Fruit fly (Drosophila melanogaster) whole organism, embryonic: ENCODE results near the gene CG12680.

Experiments
- B-H1 ChIP-seq: fragments of 200-800 bp; sonication (Bioruptor generic); IDR thresholded peaks from 3 replicates; pipeline ENCODE4 v1.3.6; 2022; ENCODE audit warnings: missing biosample characterization, missing genetic modification characterization
- B-H2 ChIP-seq: fragments of 200-800 bp; sonication (Bioruptor generic); optimal IDR thresholded peaks from 2 replicates; lab custom pipeline; 2018; ENCODE audit warnings: missing biosample characterization, mild to moderate bottlenecking, missing genetic modification characterization
- CG10366 ChIP-seq: fragments of 200-800 bp; sonication (Bioruptor generic); IDR thresholded peaks from 2 replicates; pipeline ENCODE4 v1.3.6; 2022; ENCODE audit warnings: missing biosample characterization, missing genetic modification characterization
- CG10431 ChIP-seq: fragments of 200-800 bp; sonication (Bioruptor generic); optimal IDR thresholded peaks from 3 replicates; lab custom pipeline; 2018; ENCODE audit warnings: missing biosample characterization, mild to moderate bottlenecking, missing genetic modification characterization
- CG12155 ChIP-seq: fragments of 200-800 bp; sonication (Bioruptor generic); optimal IDR thresholded peaks from 3 replicates; lab custom pipeline; 2016; ENCODE audit warnings: missing biosample characterization, missing genetic modification characterization
- CG12744 ChIP-seq: fragments of 200-800 bp; sonication (Bioruptor generic); optimal IDR thresholded peaks from 2 replicates; lab custom pipeline; 2016; ENCODE audit warnings: missing biosample characterization, missing genetic modification characterization
- CG14441 ChIP-seq: fragments of 200-800 bp; sonication (Bioruptor generic); IDR thresholded peaks from 2 replicates; pipeline ENCODE4 v1.3.6; 2022; ENCODE audit warnings: missing biosample characterization, missing genetic modification characterization
- CG14860 ChIP-seq: fragments of 200-800 bp; sonication (Bioruptor generic); IDR thresholded peaks from 3 replicates; pipeline ENCODE4 v1.3.6; 2022; ENCODE audit warnings: missing biosample characterization, missing genetic modification characterization; ENCODE audit not compliant: partially characterized antibody
- CG14965 ChIP-seq: fragments of 200-800 bp; sonication (Bioruptor generic); optimal IDR thresholded peaks from 2 replicates; lab custom pipeline; 2016; ENCODE audit warnings: missing biosample characterization, missing genetic modification characterization, borderline replicate concordance
- CG1602 ChIP-seq: fragments of 200-800 bp; sonication (Bioruptor generic); optimal IDR thresholded peaks from 3 replicates; lab custom pipeline; 2016; ENCODE audit warnings: missing biosample characterization, missing genetic modification characterization
- CG17829 ChIP-seq: fragments of 200-800 bp; optimal IDR thresholded peaks from 2 replicates; lab custom pipeline; 2019; ENCODE audit warnings: missing biosample characterization, mild to moderate bottlenecking, missing genetic modification characterization, moderate library complexity
- CG18011 ChIP-seq: fragments of 200-800 bp; sonication (Bioruptor generic); optimal IDR thresholded peaks from 2 replicates; lab custom pipeline; 2017; ENCODE audit warnings: missing biosample characterization, missing genetic modification characterization, mild to moderate bottlenecking, moderate library complexity, missing genotype
- CG18599 ChIP-seq: fragments of 200-800 bp; sonication (Bioruptor generic); optimal IDR thresholded peaks from 3 replicates; lab custom pipeline; 2017; ENCODE audit warnings: missing biosample characterization, missing genetic modification characterization, mild to moderate bottlenecking, moderate library complexity, missing genetic modification reagents
- CG2129 ChIP-seq: fragments of 200-800 bp; sonication (Bioruptor generic); IDR thresholded peaks from 2 replicates; pipeline ENCODE4 v1.3.6; 2022; ENCODE audit warnings: missing biosample characterization, missing genetic modification characterization; ENCODE audit not compliant: partially characterized antibody
- CG2712 ChIP-seq: fragments of 200-800 bp; optimal IDR thresholded peaks from 3 replicates; lab custom pipeline; 2019; ENCODE audit warnings: missing biosample characterization, mild to moderate bottlenecking, missing genetic modification characterization, moderate library complexity
- CG31388 ChIP-seq: fragments of 200-800 bp; sonication (Bioruptor generic); optimal IDR thresholded peaks from 2 replicates; lab custom pipeline; 2016; ENCODE audit warnings: missing biosample characterization, missing genetic modification characterization
- CG34224 ChIP-seq: fragments of 200-800 bp; sonication (Bioruptor generic); IDR thresholded peaks from 3 replicates; pipeline ENCODE4 v1.3.6; 2022; ENCODE audit warnings: missing biosample characterization, missing genetic modification characterization; ENCODE audit not compliant: partially characterized antibody
- CG6175 ChIP-seq: fragments of 200-800 bp; sonication (Bioruptor generic); IDR thresholded peaks from 3 replicates; pipeline ENCODE4 v1.3.6; 2022; ENCODE audit warnings: missing biosample characterization, missing genetic modification characterization
- CG6683 ChIP-seq: fragments of 200-800 bp; sonication (Bioruptor generic); optimal IDR thresholded peaks from 2 replicates; lab custom pipeline; 2017; ENCODE audit warnings: missing biosample characterization, mild to moderate bottlenecking, missing genetic modification characterization, missing genetic modification reagents
- CG6689 ChIP-seq: fragments of 200-800 bp; sonication (Bioruptor generic); IDR thresholded peaks from 2 replicates; pipeline ENCODE4 v1.3.6; 2022; ENCODE audit warnings: missing biosample characterization, missing genetic modification characterization
- CG6765 ChIP-seq: fragments of 200-800 bp; sonication (Bioruptor generic); optimal IDR thresholded peaks from 3 replicates; lab custom pipeline; 2017; ENCODE audit warnings: missing biosample characterization, mild to moderate bottlenecking, missing genetic modification characterization
- CG7786 ChIP-seq: fragments of 200-800 bp; sonication (Bioruptor generic); optimal IDR thresholded peaks from 2 replicates; lab custom pipeline; 2016; ENCODE audit warnings: missing biosample characterization, missing genetic modification characterization
- ERR ChIP-seq: fragments of 200-800 bp; sonication (Bioruptor generic); optimal IDR thresholded peaks from 2 replicates; lab custom pipeline; 2016; ENCODE audit warnings: missing biosample characterization, missing genetic modification characterization
- Fer2 ChIP-seq: fragments of 200-800 bp; sonication (Bioruptor generic); optimal IDR thresholded peaks from 2 replicates; lab custom pipeline; 2018; ENCODE audit warnings: missing biosample characterization, mild to moderate bottlenecking, missing genetic modification characterization, moderate library complexity
- Fer3 ChIP-seq: fragments of 200-800 bp; sonication (Bioruptor generic); optimal IDR thresholded peaks from 2 replicates; lab custom pipeline; 2018; ENCODE audit warnings: missing biosample characterization, mild to moderate bottlenecking, missing genetic modification characterization, moderate library complexity
- Hand ChIP-seq: fragments of 200-800 bp; sonication (Bioruptor generic); optimal IDR thresholded peaks from 2 replicates; lab custom pipeline; 2017; ENCODE audit warnings: mild to moderate bottlenecking, missing biosample characterization, missing genetic modification reagents, missing genetic modification characterization
- Hmr ChIP-seq: fragments of 200-800 bp; sonication (Bioruptor generic); optimal IDR thresholded peaks from 3 replicates; lab custom pipeline; 2017; ENCODE audit warnings: mild to moderate bottlenecking, missing biosample characterization, missing genetic modification reagents, missing genetic modification characterization
- Mad ChIP-seq: fragments of 200-800 bp; sonication (Bioruptor generic); optimal IDR thresholded peaks from 2 replicates; lab custom pipeline; 2016; ENCODE audit warnings: missing biosample characterization, missing genetic modification characterization
- Meics ChIP-seq: fragments of 200-800 bp; sonication (Bioruptor generic); optimal IDR thresholded peaks from 2 replicates; lab custom pipeline; 2017; ENCODE audit warnings: missing biosample characterization, mild to moderate bottlenecking, missing genetic modification characterization
- Mes4 ChIP-seq: fragments of 200-800 bp; sonication (Bioruptor generic); optimal IDR thresholded peaks from 2 replicates; lab custom pipeline; 2016; ENCODE audit warnings: missing biosample characterization, missing genetic modification characterization
- NFAT ChIP-seq: fragments of 200-800 bp; sonication (Bioruptor generic); IDR thresholded peaks from 2 replicates; pipeline ENCODE4 v1.3.6; 2022; ENCODE audit warnings: missing biosample characterization, missing genetic modification characterization
- Nf-YB ChIP-seq: fragments of 200-800 bp; sonication (Bioruptor generic); optimal IDR thresholded peaks from 3 replicates; lab custom pipeline; 2019; ENCODE audit warnings: missing biosample characterization, mild to moderate bottlenecking, missing genetic modification characterization, moderate library complexity
- Sry-β ChIP-seq: fragments of 200-800 bp; sonication (Bioruptor generic); optimal IDR thresholded peaks from 2 replicates; lab custom pipeline; 2018; ENCODE audit warnings: missing biosample characterization, mild to moderate bottlenecking, missing genetic modification characterization, moderate library complexity
- ac ChIP-seq: fragments of 200-800 bp; sonication (Bioruptor generic); optimal IDR thresholded peaks from 3 replicates; lab custom pipeline; 2017; ENCODE audit warnings: missing biosample characterization, mild to moderate bottlenecking, missing genetic modification characterization
- dpn ChIP-seq, 2 experiments: fragments of 200-800 bp; sonication (Bioruptor generic); optimal IDR thresholded peaks; 3 replicates each; lab custom pipeline; 2016; ENCODE audit warnings: missing biosample characterization in 2 of 2, missing genetic modification characterization in 2 of 2
- emc ChIP-seq: fragments of 200-800 bp; sonication (Bioruptor generic); optimal IDR thresholded peaks from 2 replicates; lab custom pipeline; 2016; ENCODE audit warnings: missing biosample characterization, missing genetic modification characterization
- fd96Cb ChIP-seq: fragments of 200-800 bp; sonication (Bioruptor generic); optimal IDR thresholded peaks from 2 replicates; lab custom pipeline; 2018; ENCODE audit warnings: missing biosample characterization, mild to moderate bottlenecking, missing genetic modification characterization, moderate library complexity
- ftz-f1 ChIP-seq: fragments of 200-800 bp; sonication (Bioruptor generic); optimal IDR thresholded peaks from 2 replicates; lab custom pipeline; 2016; ENCODE audit warnings: missing biosample characterization, missing genetic modification characterization
- hb ChIP-seq: fragments of 200-800 bp; sonication (Bioruptor generic); IDR thresholded peaks from 3 replicates; pipeline ENCODE4 v1.3.6; 2022; ENCODE audit warnings: missing biosample characterization, missing genetic modification characterization; ENCODE audit not compliant: partially characterized antibody
- insv ChIP-seq, 2 experiments: fragments of 200-800 bp; sonication (Bioruptor generic); optimal IDR thresholded peaks; 3 replicates each; lab custom pipeline; 2016 to 2018; ENCODE audit warnings: missing biosample characterization in 2 of 2, missing genetic modification characterization in 2 of 2
- lilli ChIP-seq: fragments of 200-800 bp; sonication (Bioruptor generic); optimal IDR thresholded peaks from 3 replicates; lab custom pipeline; 2016; ENCODE audit warnings: missing biosample characterization, missing genetic modification characterization
- maf-S ChIP-seq: fragments of 200-800 bp; sonication (Bioruptor generic); optimal IDR thresholded peaks from 2 replicates; lab custom pipeline; 2016; ENCODE audit warnings: missing biosample characterization, missing genetic modification characterization
- mam ChIP-seq: fragments of 200-800 bp; sonication (Bioruptor generic); optimal IDR thresholded peaks from 3 replicates; lab custom pipeline; 2016; ENCODE audit warnings: missing biosample characterization, missing genetic modification characterization
- nerfin-2 ChIP-seq: fragments of 200-800 bp; sonication (Bioruptor generic); IDR thresholded peaks from 2 replicates; pipeline ENCODE4 v1.3.6; 2022; ENCODE audit warnings: missing biosample characterization, missing genetic modification characterization; ENCODE audit not compliant: partially characterized antibody
- oc ChIP-seq: fragments of 200-800 bp; sonication (Bioruptor generic); optimal IDR thresholded peaks from 2 replicates; lab custom pipeline; 2018; ENCODE audit warnings: missing biosample characterization, mild to moderate bottlenecking, missing genetic modification characterization, moderate library complexity
- sc ChIP-seq, 3 experiments: fragments of >200 bp in 2 of 3; fragments of 200-800 bp in 1 of 3; sonication (Bioruptor generic) in 1 of 3; optimal IDR thresholded peaks; 2 replicates in 2 of 3; 3 replicates in 1 of 3; lab custom pipeline; 2017; ENCODE audit warnings: mild to moderate bottlenecking in 1 of 3, missing biosample characterization in 1 of 3, missing genetic modification characterization in 1 of 3, missing genetic modification reagents in 1 of 3
- zen ChIP-seq: fragments of 200-800 bp; sonication (Bioruptor generic); optimal IDR thresholded peaks from 3 replicates; lab custom pipeline; 2018; ENCODE audit warnings: missing biosample characterization, mild to moderate bottlenecking, missing genetic modification characterization, moderate library complexity

Gene CG12680

dm6 chrX:5041525-5042454 is 44.5 kb downstream of the CG12680 start (continued):
- TF ChIP-seq lilli, result peak; percentile 72
- peak; percentile 60 for TF ChIP-seq Hmr (GFP tag; lab: Kevin White, UChicago)
- peak; percentile 56 for TF ChIP-seq B-H1 (GFP tag; lab: Robert Waterston, UW)
- TF ChIP-seq CG10431 (GFP tag; lab: Kevin White, UChicago), result no peak
- peak; percentile 82 for TF ChIP-seq CG10366
- no peak for TF ChIP-seq maf-S (GFP tag; lab: Kevin White, UChicago)
- no peak for TF ChIP-seq CG7786 (GFP tag; lab: Kevin White, UChicago)
- TF ChIP-seq CG34224 (GFP tag; lab: Robert Waterston, UW), result no peak
- no peak for TF ChIP-seq CG18011
- TF ChIP-seq CG1602, result peak; percentile 38
- TF ChIP-seq B-H2, result no peak
- TF ChIP-seq hb, result no peak
- no peak for TF ChIP-seq oc (tag; lab: Kevin White, UChicago)
- TF ChIP-seq ERR (GFP tag; lab: Kevin White, UChicago), result no peak
- TF ChIP-seq CG14965, result no peak
- TF ChIP-seq CG2129, result no peak
- no peak for TF ChIP-seq sc (optimal IDR thresholded peaks at IDR 0.05; lab: Kevin White, UChicago)
- TF ChIP-seq sc (GFP tag; optimal IDR thresholded peaks at IDR 0.05; lab: Kevin White, UChicago), result no peak
- peak; percentile 67 for TF ChIP-seq NFAT (GFP tag; lab: Robert Waterston, UW)
- TF ChIP-seq CG17829 (tag; lab: Kevin White, UChicago), result peak; percentile 28
- TF ChIP-seq CG6765 (GFP tag; lab: Kevin White, UChicago), result no peak
- TF ChIP-seq Meics, result peak; percentile 67
- TF ChIP-seq Mad (GFP tag; lab: Kevin White, UChicago), result no peak
- peak; percentile 4 for TF ChIP-seq CG6683 (GFP tag; lab: Kevin White, UChicago)
- no peak for TF ChIP-seq zen (tag; lab: Kevin White, UChicago)
- TF ChIP-seq CG2712 (tag; lab: Kevin White, UChicago), result peak; percentile 66
- peak; percentile 9 for TF ChIP-seq Nf-YB (GFP tag; lab: Kevin White, UChicago)
- TF ChIP-seq ftz-f1 (GFP tag; lab: Kevin White, UChicago), result no peak
- peak; percentile 70 for TF ChIP-seq Fer3 (tag; lab: Kevin White, UChicago)
- TF ChIP-seq CG12744, result no peak
- TF ChIP-seq CG18599 (GFP tag; lab: Kevin White, UChicago), result peak; percentile 72
- TF ChIP-seq ac (GFP tag; lab: Kevin White, UChicago), result no peak
- peak; percentile 51 for TF ChIP-seq mam (GFP tag; lab: Kevin White, UChicago)
- TF ChIP-seq CG6689 (GFP tag; lab: Robert Waterston, UW), result peak; percentile 83
- no peak for TF ChIP-seq insv (GFP tag; optimal IDR thresholded peaks at IDR 0.05; lab: Kevin White, UChicago)
- TF ChIP-seq CG14860, result no peak
- no peak for TF ChIP-seq emc (GFP tag; lab: Kevin White, UChicago)
- no peak for TF ChIP-seq Hand (GFP tag; lab: Kevin White, UChicago)
- TF ChIP-seq CG12155 (GFP tag; lab: Kevin White, UChicago), result peak; percentile 43
- no peak for TF ChIP-seq CG31388
- peak; percentile 86 for TF ChIP-seq CG14441 (GFP tag; lab: Robert Waterston, UW)
- no peak for TF ChIP-seq Fer2 (tag; lab: Kevin White, UChicago)
- peak; percentile 31 to 60 for TF ChIP-seq dpn (GFP tag; optimal IDR thresholded peaks at IDR 0.05; lab: Kevin White, UChicago)
- no peak for TF ChIP-seq Mes4 (GFP tag; lab: Kevin White, UChicago)
- TF ChIP-seq Sry-β (GFP tag; lab: Kevin White, UChicago), result no peak
- peak; percentile 77; the same call in 2 of the 3 replicates for TF ChIP-seq CG6175 (GFP tag; lab: Robert Waterston, UW)
- TF ChIP-seq nerfin-2 (GFP tag; lab: Robert Waterston, UW), result no peak
- TF ChIP-seq fd96Cb (tag; lab: Kevin White, UChicago), result peak; percentile 39
